Fruit fly (Drosophila melanogaster): ENCODE results near the gene CG31220.

Gene CG31220

dm6 chr3R:19623606-19624005 is 24.7 kb upstream of the CG31220 start (continued):
- TF ChIP-seq ttk (GFP tag; IDR thresholded peaks at IDR 0.05), result peak; percentile 52; the same call in 1 of the 2 replicates
- TF ChIP-seq ro (GFP tag; IDR thresholded peaks at IDR 0.05), result 0 out of 2 replicates have a peak, but pooled peaks have one; percentile 17
- peak; percentile 1 for TF ChIP-seq CG2116 (GFP tag; optimal IDR thresholded peaks at IDR 0.05)
- TF ChIP-seq sna (GFP tag; IDR thresholded peaks at IDR 0.05; ENCODE audit: partially characterized antibody), result no peak
- 0 out of 3 replicates have a peak, but pooled peaks have one; percentile 38 for TF ChIP-seq CG11093 (GFP tag; IDR thresholded peaks at IDR 0.05)
- peak; percentile 69 for TF ChIP-seq Asciz (GFP tag; optimal IDR thresholded peaks at IDR 0.05)
- peak; percentile 33 for TF ChIP-seq Dek (tag; optimal IDR thresholded peaks at IDR 0.05)
- peak; percentile 56 for TF ChIP-seq CG8388 (GFP tag; optimal IDR thresholded peaks at IDR 0.05)
- peak; percentile 69 for TF ChIP-seq slbo (GFP tag; IDR thresholded peaks at IDR 0.05)
- peak; percentile 62 for TF ChIP-seq CG30403 (GFP tag; optimal IDR thresholded peaks at IDR 0.05)
- TF ChIP-seq Oli (tag; optimal IDR thresholded peaks at IDR 0.05), result peak; percentile 73
- peak; percentile 60 for TF ChIP-seq lilli (GFP tag; optimal IDR thresholded peaks at IDR 0.05)
- peak; percentile 60 for TF ChIP-seq HLH54F (GFP tag; optimal IDR thresholded peaks at IDR 0.05)
- peak; percentile 55 for TF ChIP-seq CG18599 (GFP tag; optimal IDR thresholded peaks at IDR 0.05)
- TF ChIP-seq ERR (GFP tag; optimal IDR thresholded peaks at IDR 0.05), result no peak
- 0 out of 2 replicates have a peak, but pooled peaks have one; percentile 31 for TF ChIP-seq CG32772 (GFP tag; IDR thresholded peaks at IDR 0.05)
- no peak for TF ChIP-seq en (GFP tag; optimal IDR thresholded peaks at IDR 0.05)
- no peak for TF ChIP-seq CG6175 (GFP tag; IDR thresholded peaks at IDR 0.05)
- TF ChIP-seq Oaz (GFP tag; IDR thresholded peaks at IDR 0.05), result no peak
- no peak for TF ChIP-seq gt (GFP tag; IDR thresholded peaks at IDR 0.05)
- TF ChIP-seq sd (tag; optimal IDR thresholded peaks at IDR 0.05), result no peak
- no peak for TF ChIP-seq TFAM (GFP tag; optimal IDR thresholded peaks at IDR 0.05)
- no peak for TF ChIP-seq Dip2 (GFP tag; IDR thresholded peaks at IDR 0.05)
- TF ChIP-seq Gug (GFP tag; IDR thresholded peaks at IDR 0.05), result peak; percentile 66
- peak; percentile 62 for TF ChIP-seq Aef1 (GFP tag; IDR thresholded peaks at IDR 0.05)
- peak; percentile 37 for TF ChIP-seq tin (GFP tag; optimal IDR thresholded peaks at IDR 0.05)
- TF ChIP-seq fu2 (GFP tag; optimal IDR thresholded peaks at IDR 0.05), result peak; percentile 48
- TF ChIP-seq CG8478 (optimal IDR thresholded peaks at IDR 0.05), result no peak
- no peak for TF ChIP-seq corto (GFP tag; optimal IDR thresholded peaks at IDR 0.05)
- TF ChIP-seq CG3163 (GFP tag; optimal IDR thresholded peaks at IDR 0.05), result peak; percentile 19
- TF ChIP-seq CG10654 (GFP tag; optimal IDR thresholded peaks at IDR 0.05), result peak; percentile 23
- peak; percentile 3 for TF ChIP-seq Mad (GFP tag; optimal IDR thresholded peaks at IDR 0.05)
- TF ChIP-seq CG6791 (GFP tag; IDR thresholded peaks at IDR 0.05; ENCODE audit: partially characterized antibody), result no peak
- no peak for TF ChIP-seq CG34376 (GFP tag; optimal IDR thresholded peaks at IDR 0.05)
- peak; percentile 48 for TF ChIP-seq CG18262 (tag; optimal IDR thresholded peaks at IDR 0.05)
- TF ChIP-seq peb (GFP tag; IDR thresholded peaks at IDR 0.05), result peak; percentile 27; the same call in 1 of the 2 replicates
- no peak for TF ChIP-seq CG15696 (tag; optimal IDR thresholded peaks at IDR 0.05)
- peak; percentile 53 for TF ChIP-seq B-H1 (GFP tag; IDR thresholded peaks at IDR 0.05)
- TF ChIP-seq CG13624 (GFP tag; optimal IDR thresholded peaks at IDR 0.05), result peak; percentile 56
- TF ChIP-seq sc (optimal IDR thresholded peaks at IDR 0.05), result no peak
- TF ChIP-seq sc (GFP tag; optimal IDR thresholded peaks at IDR 0.05), result peak; percentile 11
- no peak for TF ChIP-seq ac (GFP tag; optimal IDR thresholded peaks at IDR 0.05)
- peak; percentile 32 for TF ChIP-seq CG15011 (GFP tag; optimal IDR thresholded peaks at IDR 0.05)
- TF ChIP-seq otp (GFP tag; IDR thresholded peaks at IDR 0.05), result 0 out of 3 replicates have a peak, but pooled peaks have one; percentile 41
- TF ChIP-seq croc (GFP tag; conservative IDR thresholded peaks at IDR 0.05), result peak; percentile 45; the same call in 2 of the 3 replicates
- peak; percentile 57 for TF ChIP-seq CG1603 (tag; optimal IDR thresholded peaks at IDR 0.05)
- peak in 1 of 2 experiments; percentile 80 for TF ChIP-seq eve (GFP tag; optimal IDR thresholded peaks at IDR 0.05)
- no peak for TF ChIP-seq pan (optimal IDR thresholded peaks at IDR 0.05)
- TF ChIP-seq pan (GFP tag; optimal IDR thresholded peaks at IDR 0.05 in 1 of 2, IDR thresholded peaks at IDR 0.05 in 1 of 2), result peak in 1 of 2 experiments; percentile 62
- TF ChIP-seq mam (GFP tag; optimal IDR thresholded peaks at IDR 0.05), result peak; percentile 56
- TF ChIP-seq nmo (GFP tag; optimal IDR thresholded peaks at IDR 0.05), result peak; percentile 75
- TF ChIP-seq seq (GFP tag; IDR thresholded peaks at IDR 0.05), result peak; percentile 52; the same call in 1 of the 2 replicates
